Fruit fly (Drosophila melanogaster): ENCODE measurements around the gene Cyp6d5.

Gene Cyp6d5

DNA sequence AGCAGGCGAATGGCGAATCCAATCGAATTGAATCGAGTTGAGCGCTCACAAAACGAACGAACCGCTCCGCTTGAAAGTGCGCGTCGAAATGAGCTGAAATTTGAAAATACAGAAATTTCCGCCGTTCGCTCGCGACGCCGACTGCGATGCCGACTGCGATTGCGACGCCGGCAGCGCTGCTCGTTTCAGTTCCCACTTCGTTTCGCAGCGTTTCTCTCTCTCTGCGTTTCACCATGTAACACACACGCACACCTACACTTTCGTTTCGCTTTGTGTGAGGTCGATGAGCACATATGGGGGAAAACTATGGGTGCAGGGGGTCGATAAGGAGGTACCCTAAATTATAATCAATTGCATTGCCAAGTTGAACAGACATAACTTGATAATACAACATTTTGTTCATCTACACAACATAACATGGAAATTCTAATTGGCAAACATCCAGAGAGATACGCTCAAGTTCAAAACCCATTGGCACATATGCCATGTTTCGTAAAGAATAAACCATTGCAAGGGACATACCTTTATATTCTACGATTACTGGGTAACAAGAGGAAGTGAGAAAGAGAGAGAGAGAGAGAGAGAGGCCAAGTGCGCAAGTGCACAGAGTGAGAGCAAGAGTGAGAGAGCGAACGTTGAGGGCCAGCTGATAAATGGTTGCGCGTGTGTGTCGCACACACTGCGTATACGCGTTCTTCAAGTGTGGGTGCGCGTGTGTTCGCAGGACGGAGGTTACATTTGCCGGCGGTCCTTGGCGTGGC, 45.6 kb upstream of the Cyp6d5 start (continued):
- peak; percentile 66 for TF ChIP-seq Oaz (GFP tag; IDR thresholded peaks at IDR 0.05)
- TF ChIP-seq CG8944 (GFP tag; optimal IDR thresholded peaks at IDR 0.05) = peak; percentile 93
- TF ChIP-seq HmgZ (tag; optimal IDR thresholded peaks at IDR 0.05) = peak; percentile 92
- peak; percentile 90 for TF ChIP-seq esg (GFP tag; conservative IDR thresholded peaks at IDR 0.05)
- no peak; the same call in 1 of the 2 replicates for TF ChIP-seq Gsc (GFP tag; IDR thresholded peaks at IDR 0.05)
- TF ChIP-seq pum (GFP tag; optimal IDR thresholded peaks at IDR 0.05) = peak; percentile 93
- peak; percentile 50 for TF ChIP-seq Lhr (GFP tag; optimal IDR thresholded peaks at IDR 0.05)
- peak; percentile 83 for TF ChIP-seq Usf (GFP tag; optimal IDR thresholded peaks at IDR 0.05)
- peak; percentile 93 for TF ChIP-seq tio (GFP tag; optimal IDR thresholded peaks at IDR 0.05)
- peak; percentile 91 for TF ChIP-seq Blimp-1 (GFP tag; optimal IDR thresholded peaks at IDR 0.05)
- peak; percentile 87 for TF ChIP-seq CG15601 (tag; optimal IDR thresholded peaks at IDR 0.05)
- peak; percentile 91 for TF ChIP-seq kay (GFP tag; optimal IDR thresholded peaks at IDR 0.05)
- peak; percentile 81 for TF ChIP-seq slou (GFP tag; optimal IDR thresholded peaks at IDR 0.05)
- TF ChIP-seq Lpt (GFP tag; optimal IDR thresholded peaks at IDR 0.05) = no peak
- TF ChIP-seq tgo (GFP tag; IDR thresholded peaks at IDR 0.05) = peak; percentile 90
- peak; percentile 79 for TF ChIP-seq CG4707 (GFP tag; optimal IDR thresholded peaks at IDR 0.05)
- TF ChIP-seq org-1 (GFP tag; optimal IDR thresholded peaks at IDR 0.05) = peak; percentile 96
- TF ChIP-seq zfh2 (GFP tag; optimal IDR thresholded peaks at IDR 0.05) = peak; percentile 93
- no peak for TF ChIP-seq hth (optimal IDR thresholded peaks at IDR 0.05)
- TF ChIP-seq nmo (GFP tag; optimal IDR thresholded peaks at IDR 0.05) = peak; percentile 93
- peak; percentile 88 for TF ChIP-seq disco-r (GFP tag; optimal IDR thresholded peaks at IDR 0.05)
- peak; percentile 68 for TF ChIP-seq Mad (GFP tag; optimal IDR thresholded peaks at IDR 0.05)
- TF ChIP-seq CG3995 (GFP tag; optimal IDR thresholded peaks at IDR 0.05) = peak; percentile 69
- peak; percentile 88 for TF ChIP-seq scrt (GFP tag; optimal IDR thresholded peaks at IDR 0.05)
- peak; percentile 85 for TF ChIP-seq corto (GFP tag; optimal IDR thresholded peaks at IDR 0.05)
- peak; percentile 78 for TF ChIP-seq CG6272 (GFP tag; IDR thresholded peaks at IDR 0.05)
- peak; percentile 98 for TF ChIP-seq pfk (GFP tag; optimal IDR thresholded peaks at IDR 0.05)
- peak; percentile 88 for TF ChIP-seq HHEX (GFP tag; optimal IDR thresholded peaks at IDR 0.05)
- TF ChIP-seq CG13775 (GFP tag; optimal IDR thresholded peaks at IDR 0.05) = peak; percentile 91
- no peak for TF ChIP-seq Doc3 (GFP tag; IDR thresholded peaks at IDR 0.05; ENCODE audit: partially characterized antibody)
- TF ChIP-seq pros (GFP tag; optimal IDR thresholded peaks at IDR 0.05) = peak; percentile 73
- peak in 1 of 2 experiments; percentile 96 for TF ChIP-seq Eip74EF (GFP tag; optimal IDR thresholded peaks at IDR 0.05)
- TF ChIP-seq Ssrp (tag; optimal IDR thresholded peaks at IDR 0.05) = peak; percentile 90
- TF ChIP-seq ttk (GFP tag; IDR thresholded peaks at IDR 0.05) = peak; percentile 82
- TF ChIP-seq Antp (GFP tag; optimal IDR thresholded peaks at IDR 0.05) = peak; percentile 96
- TF ChIP-seq CG10366 (GFP tag; IDR thresholded peaks at IDR 0.05) = peak; percentile 88
- peak; percentile 96 for TF ChIP-seq lab (GFP tag; optimal IDR thresholded peaks at IDR 0.05)
- TF ChIP-seq knrl (GFP tag; IDR thresholded peaks at IDR 0.05; ENCODE audit: partially characterized antibody) = no peak; the same call in 2 of the 3 replicates
- TF ChIP-seq Fer2 (tag; optimal IDR thresholded peaks at IDR 0.05) = peak; percentile 74
- TF ChIP-seq CG17186 (GFP tag; optimal IDR thresholded peaks at IDR 0.05) = peak; percentile 65
- TF ChIP-seq CG5180 (GFP tag; optimal IDR thresholded peaks at IDR 0.05) = peak; percentile 73
- TF ChIP-seq Fer1 (GFP tag; optimal IDR thresholded peaks at IDR 0.05) = peak; percentile 95
- TF ChIP-seq salm (tag; optimal IDR thresholded peaks at IDR 0.05) = peak; percentile 83
- TF ChIP-seq CG12744 (GFP tag; optimal IDR thresholded peaks at IDR 0.05) = peak; percentile 84
- peak; percentile 80 for TF ChIP-seq klu (GFP tag; IDR thresholded peaks at IDR 0.05)
- peak; percentile 91 for TF ChIP-seq en (GFP tag; optimal IDR thresholded peaks at IDR 0.05)
- TF ChIP-seq Hr78 (GFP tag; optimal IDR thresholded peaks at IDR 0.05) = peak in 1 of 2 experiments; percentile 93
- TF ChIP-seq wdn (GFP tag; IDR thresholded peaks at IDR 0.05) = peak; percentile 75

Measured in whole organism, embryonic.